Worm (Caenorhabditis elegans) whole organism, early embryonic: Measurements from ENCODE around the gene Y61A9LA.10.

Experiments used
- B0310.2 ChIP-seq: sonication (generic microtip); optimal IDR thresholded peaks from 2 replicates; lab custom pipeline; 2016; ENCODE audit warnings: mild to moderate bottlenecking, missing genetic modification characterization, missing compliant biosample characterization
- F13C5.2 ChIP-seq: sonication (generic microtip); optimal IDR thresholded peaks from 2 replicates; lab custom pipeline; 2017; ENCODE audit warnings: mild to moderate bottlenecking, missing genetic modification characterization, inconsistent platforms, missing compliant biosample characterization
- aly-1 ChIP-seq: sonication (generic microtip); optimal IDR thresholded peaks from 2 replicates; lab custom pipeline; 2016; ENCODE audit warnings: missing genetic modification characterization, missing compliant biosample characterization
- ama-1 ChIP-seq: fragments of 150-350 bp; optimal IDR thresholded peaks from 2 replicates; lab custom pipeline; 2014
- ceh-13 ChIP-seq: fragments of 200-800 bp; sonication (Bioruptor generic); optimal IDR thresholded peaks from 2 replicates; lab custom pipeline; 2018; ENCODE audit warnings: mild to moderate bottlenecking, missing genetic modification characterization, missing compliant biosample characterization
- ceh-36 ChIP-seq: sonication (generic microtip); optimal IDR thresholded peaks from 2 replicates; lab custom pipeline; 2016; ENCODE audit warnings: missing genetic modification characterization, inconsistent platforms, missing compliant biosample characterization
- ets-7 ChIP-seq: sonication (generic microtip); optimal IDR thresholded peaks from 2 replicates; lab custom pipeline; 2016; ENCODE audit warnings: missing genotype, missing genetic modification characterization, missing compliant biosample characterization
- flt-1 ChIP-seq: fragments of 200-800 bp; sonication (Bioruptor generic); IDR thresholded peaks from 2 replicates; pipeline ENCODE4 v1.3.6; 2022; ENCODE audit warnings: missing genetic modification characterization, missing compliant biosample characterization
- hmbx-1 ChIP-seq: sonication (generic microtip); optimal IDR thresholded peaks from 2 replicates; lab custom pipeline; 2016; ENCODE audit warnings: mild to moderate bottlenecking, missing genetic modification characterization, missing compliant biosample characterization
- hmg-4 ChIP-seq: fragments of 200-800 bp; sonication (Bioruptor generic); optimal IDR thresholded peaks from 2 replicates; lab custom pipeline; 2018; ENCODE audit warnings: mild to moderate bottlenecking, missing genetic modification characterization, missing compliant biosample characterization
- hnd-1 ChIP-seq: sonication (generic microtip); optimal IDR thresholded peaks from 2 replicates; lab custom pipeline; 2016; ENCODE audit warnings: missing genetic modification characterization, missing compliant biosample characterization
- pes-1 ChIP-seq: fragments of 200-800 bp; sonication (Bioruptor generic); IDR thresholded peaks from 2 replicates; pipeline ENCODE4 v1.3.6; 2022; ENCODE audit warnings: missing genetic modification reagents, missing genetic modification characterization, missing compliant biosample characterization
- scrt-1 ChIP-seq: fragments of 200-800 bp; sonication (Bioruptor generic); IDR thresholded peaks from 2 replicates; pipeline ENCODE4 v1.3.6; 2022; ENCODE audit warnings: missing genetic modification characterization, missing compliant biosample characterization
- sea-1 ChIP-seq: fragments of 200-800 bp; sonication (Bioruptor generic); conservative IDR thresholded peaks from 2 replicates; pipeline ENCODE4 v1.3.6; 2022; ENCODE audit warnings: missing genetic modification characterization, missing compliant biosample characterization
- tbx-11 ChIP-seq: fragments of 200-800 bp; sonication (Bioruptor generic); IDR thresholded peaks from 2 replicates; pipeline ENCODE4 v1.3.6; 2022; ENCODE audit warnings: missing genetic modification characterization, missing compliant biosample characterization
- tbx-37 ChIP-seq: fragments of 200-800 bp; sonication (Bioruptor generic); conservative IDR thresholded peaks from 2 replicates; pipeline ENCODE4 v1.3.6; 2022; ENCODE audit warnings: missing genetic modification reagents, missing genetic modification characterization, missing compliant biosample characterization
- tra-4 ChIP-seq: sonication (generic microtip); optimal IDR thresholded peaks from 2 replicates; lab custom pipeline; 2017; ENCODE audit warnings: missing genetic modification characterization, missing compliant biosample characterization

Gene Y61A9LA.10

DNA sequence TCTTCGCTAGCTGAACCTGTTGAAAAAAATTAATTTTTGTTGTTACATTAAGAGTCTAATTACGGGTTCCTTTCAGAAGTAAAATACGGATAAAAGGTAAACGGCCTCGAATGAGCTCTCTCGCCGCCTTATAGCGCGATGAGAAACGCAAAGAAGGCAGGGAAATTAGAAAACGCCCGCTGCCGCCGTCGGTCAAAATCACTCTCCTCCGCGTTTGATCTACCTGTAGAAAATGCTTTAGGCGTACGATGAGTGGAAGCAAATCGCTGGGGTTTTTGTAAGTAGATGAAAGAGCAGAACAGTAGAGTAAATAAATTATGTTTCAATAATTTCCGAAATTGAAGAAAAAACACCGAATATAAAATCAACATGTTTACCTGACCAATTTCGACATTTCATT lies 21.5 kb upstream of the Y61A9LA.10 start:
- TF ChIP-seq tbx-37 (GFP tag; lab: Robert Waterston, UW) (no peak), tra-4 (tag; lab: Kevin White, UChicago) (no peak)

DNA sequence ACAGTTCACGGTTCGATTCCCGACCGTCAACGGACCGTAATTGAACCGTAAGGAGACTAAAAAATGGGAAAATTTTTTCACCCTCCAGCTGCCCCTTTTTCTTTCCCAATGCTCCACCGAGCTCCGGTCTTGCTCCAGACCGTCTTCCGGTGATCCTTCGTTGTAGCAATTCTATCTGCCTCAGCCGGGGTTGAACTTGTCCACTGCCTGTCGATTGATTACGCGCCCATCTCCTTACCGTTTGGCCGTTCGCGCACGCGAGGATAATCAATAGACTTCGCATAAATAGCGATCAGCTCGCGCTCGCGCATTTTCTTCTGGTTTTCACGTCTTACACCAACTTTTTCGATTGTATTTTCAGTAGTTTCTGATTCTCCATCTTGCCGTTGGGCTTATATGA lies 17.2 kb upstream of the Y61A9LA.10 start:
- TF ChIP-seq scrt-1, result 0 out of 2 replicates have a peak, but pooled peaks have one; percentile 49

DNA sequence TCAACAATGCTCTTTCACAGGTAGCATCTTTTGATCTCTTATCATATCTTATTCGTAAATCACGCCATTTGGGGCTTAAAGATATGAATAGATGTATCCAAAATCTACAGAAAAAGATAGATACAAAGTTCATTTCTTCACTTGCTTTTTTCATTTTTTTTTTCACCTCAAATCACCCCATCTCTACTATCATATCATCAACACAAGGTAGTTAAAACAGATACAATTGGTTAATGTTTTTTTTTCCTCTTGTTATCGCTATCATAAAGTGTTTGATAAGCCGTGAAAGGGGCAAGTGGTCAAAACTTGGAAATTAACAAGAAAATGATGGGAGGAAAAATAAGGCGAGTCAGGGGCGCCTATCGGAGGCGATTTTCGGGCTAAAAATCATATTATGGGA lies 14.7 kb upstream of the Y61A9LA.10 start:
- TF ChIP-seq ets-7 (tag; lab: Kevin White, UChicago) (no peak), tra-4 (tag; lab: Kevin White, UChicago) (no peak)

DNA sequence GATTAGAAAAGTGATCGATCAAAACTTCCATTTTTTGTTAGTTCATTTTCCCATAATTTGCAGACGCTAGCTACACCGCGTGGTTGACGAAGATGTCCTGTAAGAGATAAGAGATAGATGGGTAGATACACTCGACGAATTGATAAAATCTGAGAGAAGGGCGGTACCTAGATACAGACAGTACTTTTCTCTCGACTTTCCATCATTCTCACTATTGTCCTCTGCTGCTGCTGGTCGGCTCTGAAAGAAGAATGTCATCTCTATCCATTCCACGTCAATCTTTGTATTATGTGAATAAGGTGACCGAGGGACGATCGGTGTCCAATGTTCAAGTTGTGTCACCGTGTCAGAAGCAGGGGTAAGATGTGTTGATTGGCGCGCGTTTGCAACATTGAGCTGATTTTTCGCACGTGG lies 12.9 kb upstream of the Y61A9LA.10 start, which contains the start of gene pmt-2:
TSS of gene pmt-2 (plus strand) at position 64 of the 414 bp plus-strand sequence.
- TF ChIP-seq aly-1 (no peak), ama-1 (lab: Kevin White, UChicago) (no peak), sea-1 (GFP tag; lab: Robert Waterston, UW) (no peak), F13C5.2 (no peak), hmg-4 (GFP tag; lab: Kevin White, UChicago) (no peak), ceh-36 (tag; lab: Kevin White, UChicago) (no peak), ets-7 (tag; lab: Kevin White, UChicago) (no peak), pes-1 (GFP tag; lab: Robert Waterston, UW) (no peak), tra-4 (tag; lab: Kevin White, UChicago) (no peak), scrt-1 (no peak), hnd-1 (tag; lab: Kevin White, UChicago) (no peak), B0310.2 (no peak)

DNA sequence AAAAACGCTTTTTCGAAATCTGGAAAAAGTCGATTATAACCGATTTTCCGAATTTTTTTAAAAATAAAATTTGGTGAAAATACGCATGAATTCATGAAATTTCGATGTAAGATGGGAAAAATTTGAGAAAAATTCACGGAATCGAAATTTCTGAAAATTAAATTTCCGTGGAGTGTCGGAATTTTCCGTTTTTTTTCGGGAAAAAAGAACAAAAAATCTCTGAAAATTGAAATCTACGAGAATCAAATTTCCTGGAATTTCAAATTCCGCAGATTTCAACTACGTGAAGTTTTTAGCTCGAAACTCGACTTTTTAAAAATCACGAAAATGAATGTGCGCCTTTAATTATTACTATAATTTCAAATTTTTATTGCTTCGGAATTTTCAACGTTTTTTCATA lies 10.7 kb upstream of the Y61A9LA.10 start:
- no peak for TF ChIP-seq B0310.2
- no peak for TF ChIP-seq flt-1 (GFP tag; lab: Robert Waterston, UW)
- TF ChIP-seq hmg-4 (GFP tag; lab: Kevin White, UChicago), result no peak
- TF ChIP-seq F13C5.2, result no peak
- no peak for TF ChIP-seq tbx-37 (GFP tag; lab: Robert Waterston, UW)
- no peak for TF ChIP-seq sea-1 (GFP tag; lab: Robert Waterston, UW)
- TF ChIP-seq tbx-11 (GFP tag; lab: Robert Waterston, UW), result no peak
- no peak for TF ChIP-seq pes-1 (GFP tag; lab: Robert Waterston, UW)
- TF ChIP-seq ceh-36 (tag; lab: Kevin White, UChicago), result no peak
- TF ChIP-seq tra-4 (tag; lab: Kevin White, UChicago), result no peak
- no peak for TF ChIP-seq hmbx-1 (tag; lab: Kevin White, UChicago)
- no peak for TF ChIP-seq ceh-13 (GFP tag; lab: Kevin White, UChicago)
- no peak for TF ChIP-seq aly-1
- TF ChIP-seq hnd-1 (tag; lab: Kevin White, UChicago), result no peak
- TF ChIP-seq scrt-1, result no peak
- no peak for TF ChIP-seq ama-1 (lab: Kevin White, UChicago)
- TF ChIP-seq ets-7 (tag; lab: Kevin White, UChicago), result no peak

DNA sequence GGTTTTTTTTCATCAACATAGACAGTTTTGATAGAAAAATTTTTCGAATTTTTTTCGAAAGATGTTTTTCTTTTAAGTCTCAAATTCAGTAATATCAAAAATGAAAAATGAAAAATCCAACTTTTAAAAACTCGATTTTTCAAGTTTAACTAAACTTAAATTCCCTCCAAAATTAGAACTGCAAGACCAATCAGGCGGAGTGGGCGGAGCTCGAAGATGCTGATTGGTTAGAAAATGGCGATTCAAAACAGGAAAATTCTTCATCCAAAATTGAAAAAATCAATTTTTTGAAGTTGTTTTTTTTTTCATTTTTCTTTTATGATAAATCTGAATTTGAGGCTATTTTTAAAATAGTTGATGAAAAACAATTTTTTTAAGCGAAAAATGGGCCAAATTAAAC lies 9.1 kb upstream of the Y61A9LA.10 start:
- no peak for TF ChIP-seq hnd-1 (tag; lab: Kevin White, UChicago)
- TF ChIP-seq hmbx-1 (tag; lab: Kevin White, UChicago), result no peak
- no peak for TF ChIP-seq tbx-37 (GFP tag; lab: Robert Waterston, UW)
- TF ChIP-seq pes-1 (GFP tag; lab: Robert Waterston, UW), result no peak

- TF ChIP-seq scrt-1 (no peak), B0310.2 (no peak), tra-4 (tag; lab: Kevin White, UChicago) (no peak)
Measured at ce11 chrV:4623535-4623934, 7.9 kb upstream of the Y61A9LA.10 start.

ce11 chrV:4617260-4617659 lies 1.6 kb upstream of the Y61A9LA.10 start, which contains the start of gene sumv-2:
Gene sumv-2, plus strand, starts transcription at chrV:4617560.
- TF ChIP-seq ama-1 (lab: Kevin White, UChicago) (no peak), hmbx-1 (tag; lab: Kevin White, UChicago) (no peak), ceh-13 (GFP tag; lab: Kevin White, UChicago) (no peak), tbx-11 (GFP tag; lab: Robert Waterston, UW) (no peak), F13C5.2 (no peak), aly-1 (no peak), hnd-1 (tag; lab: Kevin White, UChicago) (no peak), tbx-37 (GFP tag; lab: Robert Waterston, UW) (no peak), ets-7 (tag; lab: Kevin White, UChicago) (no peak), tra-4 (tag; lab: Kevin White, UChicago) (no peak), ceh-36 (tag; lab: Kevin White, UChicago) (no peak), sea-1 (GFP tag; lab: Robert Waterston, UW) (no peak), hmg-4 (GFP tag; lab: Kevin White, UChicago) (no peak)

DNA sequence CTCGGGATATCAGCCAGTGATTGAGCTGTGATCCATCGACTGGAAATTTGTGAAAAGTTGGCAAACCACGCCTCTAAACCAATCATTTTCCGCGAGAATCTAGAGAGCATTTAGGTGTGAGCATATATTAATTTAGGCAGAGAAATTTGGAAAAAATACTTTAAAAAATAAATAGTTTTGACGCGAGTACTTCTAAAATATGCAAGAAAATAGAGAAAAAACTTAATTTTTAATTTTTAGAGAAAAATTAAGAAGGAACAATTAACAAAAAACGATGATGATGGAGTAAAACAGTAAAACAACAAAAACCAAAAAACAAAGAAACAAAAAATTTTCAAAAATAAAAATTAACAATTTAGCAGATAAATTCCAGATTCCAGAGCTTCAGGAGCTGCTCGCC lies 8.8 kb downstream of the Y61A9LA.10 start, which contains the start of gene txt-6:
TSS of gene txt-6 (minus strand) at position 101 of the 400 bp plus-strand sequence.
- TF ChIP-seq tbx-37 (GFP tag; lab: Robert Waterston, UW), result no peak
- no peak for TF ChIP-seq hnd-1 (tag; lab: Kevin White, UChicago)
- no peak for TF ChIP-seq B0310.2
- no peak for TF ChIP-seq ets-7 (tag; lab: Kevin White, UChicago)
- no peak for TF ChIP-seq tra-4 (tag; lab: Kevin White, UChicago)
- TF ChIP-seq ceh-13 (GFP tag; lab: Kevin White, UChicago), result no peak
- no peak for TF ChIP-seq aly-1
